Fruit fly (Drosophila melanogaster): Measurements from ENCODE around the gene Reph.

The Reph gene

DNA sequence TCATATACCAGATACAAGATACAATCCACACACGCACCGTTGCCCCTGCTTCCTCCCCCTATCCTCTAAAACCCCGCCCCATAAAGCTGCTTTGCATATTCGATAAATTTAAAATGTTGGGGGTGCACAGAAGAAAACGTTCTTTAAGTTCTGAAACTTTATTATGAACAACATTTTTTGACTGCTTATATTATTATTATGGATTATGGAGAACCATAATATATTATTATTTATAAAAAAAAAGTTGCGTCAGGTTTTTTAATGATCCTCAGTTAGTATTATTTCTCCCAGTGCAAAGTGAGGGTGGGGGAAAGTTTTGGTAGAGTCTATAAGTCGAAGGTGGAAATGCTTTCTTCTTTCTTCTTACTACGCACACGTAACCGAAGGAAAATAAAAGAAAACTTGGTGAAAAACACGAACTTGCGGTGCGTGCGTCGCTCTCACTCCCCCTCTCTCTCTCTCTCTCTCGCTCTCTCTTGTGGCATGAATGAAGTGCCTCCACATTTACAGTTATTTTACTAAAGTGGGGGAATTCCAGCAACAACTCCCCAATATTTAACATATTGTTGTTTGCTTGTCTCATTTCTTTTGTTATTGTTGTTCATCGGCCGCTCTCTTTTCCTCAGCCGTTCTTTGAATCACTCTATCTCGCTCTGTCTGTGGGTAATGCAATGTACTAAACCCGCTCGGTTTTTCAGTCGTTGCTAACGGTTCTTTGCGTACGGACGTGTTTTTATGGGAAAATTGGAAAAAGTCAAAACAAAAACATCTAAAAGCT lies 13.9 kb upstream of the Reph start (continued):
- TF ChIP-seq pfk (GFP tag; optimal IDR thresholded peaks at IDR 0.05), result no peak
- TF ChIP-seq maf-S (GFP tag; optimal IDR thresholded peaks at IDR 0.05), result no peak
- peak; percentile 91 for TF ChIP-seq HLH3B (GFP tag; IDR thresholded peaks at IDR 0.05)
- peak; percentile 77 for TF ChIP-seq wor (GFP tag; IDR thresholded peaks at IDR 0.05)
- TF ChIP-seq Mad (GFP tag; optimal IDR thresholded peaks at IDR 0.05), result no peak
- TF ChIP-seq nom (GFP tag; optimal IDR thresholded peaks at IDR 0.05), result no peak
- TF ChIP-seq lilli (GFP tag; optimal IDR thresholded peaks at IDR 0.05), result no peak
- TF ChIP-seq CG4328 (GFP tag; optimal IDR thresholded peaks at IDR 0.05), result peak; percentile 44
- peak; percentile 93 for TF ChIP-seq ci (GFP tag; IDR thresholded peaks at IDR 0.05)
- TF ChIP-seq CG12769 (tag; optimal IDR thresholded peaks at IDR 0.05), result no peak
- no peak for TF ChIP-seq caup (GFP tag; optimal IDR thresholded peaks at IDR 0.05; ENCODE audit: severe bottlenecking)
- TF ChIP-seq dpn (GFP tag; optimal IDR thresholded peaks at IDR 0.05), result peak in 1 of 2 experiments; percentile 72
- peak; percentile 66 for TF ChIP-seq tio (GFP tag; optimal IDR thresholded peaks at IDR 0.05)
- no peak for TF ChIP-seq bab2 (GFP tag; optimal IDR thresholded peaks at IDR 0.05)
- peak; percentile 91 for TF ChIP-seq dmrt99B (tag; optimal IDR thresholded peaks at IDR 0.05)
- peak; percentile 91 for TF ChIP-seq CG8924 (tag; optimal IDR thresholded peaks at IDR 0.05)
- TF ChIP-seq CG15269 (tag; optimal IDR thresholded peaks at IDR 0.05), result peak; percentile 74
- TF ChIP-seq ham (GFP tag; IDR thresholded peaks at IDR 0.05), result no peak
- TF ChIP-seq zen (tag; optimal IDR thresholded peaks at IDR 0.05), result peak; percentile 66
- peak; percentile 62 for TF ChIP-seq CG4360 (GFP tag; IDR thresholded peaks at IDR 0.05)
- TF ChIP-seq Ets65A (GFP tag), result no peak
- TF ChIP-seq Hey (tag; optimal IDR thresholded peaks at IDR 0.05), result no peak
- TF ChIP-seq hbn (GFP tag; IDR thresholded peaks at IDR 0.05; ENCODE audit: partially characterized antibody), result no peak
- TF ChIP-seq ap (GFP tag; IDR thresholded peaks at IDR 0.05), result peak; percentile 73
- no peak for TF ChIP-seq C15 (GFP tag; IDR thresholded peaks at IDR 0.05)
- TF ChIP-seq CG8944 (GFP tag; optimal IDR thresholded peaks at IDR 0.05), result no peak
- TF ChIP-seq Nf-YB (GFP tag; optimal IDR thresholded peaks at IDR 0.05), result peak; percentile 59
- peak; percentile 14 for TF ChIP-seq gcm2 (GFP tag; optimal IDR thresholded peaks at IDR 0.05)
- TF ChIP-seq Neu2 (GFP tag; optimal IDR thresholded peaks at IDR 0.05; ENCODE audit: borderline replicate concordance), result no peak
- peak; percentile 88 for TF ChIP-seq croc (GFP tag; conservative IDR thresholded peaks at IDR 0.05)
- TF ChIP-seq Sin3A (optimal IDR thresholded peaks at IDR 0.05), result no peak
- no peak for TF ChIP-seq repo (GFP tag; optimal IDR thresholded peaks at IDR 0.05)
- TF ChIP-seq psq (GFP tag; optimal IDR thresholded peaks at IDR 0.05), result no peak
- TF ChIP-seq CG2875 (GFP tag; optimal IDR thresholded peaks at IDR 0.05), result peak; percentile 88
- peak; percentile 84 for TF ChIP-seq ken (GFP tag; IDR thresholded peaks at IDR 0.05)
- peak; percentile 89 for TF ChIP-seq CG17359 (tag; optimal IDR thresholded peaks at IDR 0.05)
- peak; percentile 53 for TF ChIP-seq CG1832 (GFP tag; optimal IDR thresholded peaks at IDR 0.05)
- TF ChIP-seq Hr39 (optimal IDR thresholded peaks at IDR 0.05), result no peak
- peak; percentile 76 for TF ChIP-seq CG11093 (GFP tag; IDR thresholded peaks at IDR 0.05)
- TF ChIP-seq pum (GFP tag; optimal IDR thresholded peaks at IDR 0.05), result no peak
- TF ChIP-seq eyg (GFP tag; optimal IDR thresholded peaks at IDR 0.05), result no peak
- peak; percentile 55 for TF ChIP-seq Rx (GFP tag; IDR thresholded peaks at IDR 0.05)
- peak; percentile 73 for TF ChIP-seq onecut (GFP tag; IDR thresholded peaks at IDR 0.05)
- peak; percentile 77 for TF ChIP-seq ssp (GFP tag; IDR thresholded peaks at IDR 0.05)
- TF ChIP-seq tna (GFP tag; IDR thresholded peaks at IDR 0.05; ENCODE audit: partially characterized antibody), result no peak
- TF ChIP-seq Drgx (GFP tag; IDR thresholded peaks at IDR 0.05), result peak; percentile 80
- peak; percentile 27 for TF ChIP-seq CG15696 (tag; optimal IDR thresholded peaks at IDR 0.05)
- peak; percentile 81 for TF ChIP-seq chm (GFP tag; IDR thresholded peaks at IDR 0.05)
- TF ChIP-seq CG7839 (tag; optimal IDR thresholded peaks at IDR 0.05), result peak; percentile 87
- TF ChIP-seq CG15479 (GFP tag; optimal IDR thresholded peaks at IDR 0.05), result no peak
- no peak for TF ChIP-seq corto (GFP tag; optimal IDR thresholded peaks at IDR 0.05)
